Fruit fly (Drosophila melanogaster): Measurements from ENCODE around the gene CG2794.

DNA sequence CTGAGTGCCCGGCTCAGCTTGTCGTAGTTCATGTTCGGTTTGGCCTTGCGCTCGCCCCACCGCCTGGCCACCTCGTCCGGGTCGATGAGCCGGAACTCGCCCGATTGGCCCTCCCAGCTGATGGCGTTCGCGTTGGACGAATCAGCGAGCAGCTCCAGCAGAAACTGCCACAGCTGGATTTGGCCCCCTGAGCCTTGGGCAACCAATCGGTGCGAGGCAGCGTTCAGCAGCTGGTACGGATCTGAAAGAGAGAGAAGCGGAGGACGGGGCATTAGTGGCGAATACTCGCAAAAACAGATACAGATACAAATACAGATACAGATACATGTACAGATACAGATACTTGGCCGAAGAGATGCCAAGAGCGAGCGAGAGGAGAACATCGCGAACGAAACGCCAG, 16.0 kb upstream of the CG2794 start:
- no peak for TF ChIP-seq CTCF (optimal IDR thresholded peaks at IDR 0.05)
- no peak for TF ChIP-seq CG8478 (optimal IDR thresholded peaks at IDR 0.05)

Measured in S2 (cell line).